Fruit fly (Drosophila melanogaster) whole organism: ENCODE data around the gene ninaG.

Experiments used
- Dll ChIP-seq: fragments of >200 bp; optimal IDR thresholded peaks from 2 replicates; lab custom pipeline; 2017
- EcR ChIP-seq, 2 experiments: fragments of >200 bp; optimal IDR thresholded peaks; 2 replicates each; lab custom pipeline; 2017; ENCODE audit warnings: missing biosample characterization in 2 of 2, missing genetic modification characterization in 2 of 2, missing genetic modification reagents in 2 of 2
- psq ChIP-seq: fragments of >200 bp; optimal IDR thresholded peaks from 2 replicates; lab custom pipeline; 2017

- TF ChIP-seq Dll (lab: Kevin White, UChicago), result no peak
- no peak for TF ChIP-seq psq
- TF ChIP-seq EcR (GFP tag; optimal IDR thresholded peaks at IDR 0.05; lab: Kevin White, UChicago), result no peak
These were observed 19.5 kb upstream of the ninaG start for dm6 chr3R:11441038-11441437.
